Fruit fly (Drosophila melanogaster) whole organism, embryonic: ENCODE data around the gene Nf1.
A peak's percentile ranks its signal among the peaks of the same experiment; 100 is the strongest.

Source experiments
- Bdp1 ChIP-seq: fragments of 200-800 bp; sonication (Bioruptor generic); optimal IDR thresholded peaks from 3 replicates; lab custom pipeline; 2016; ENCODE audit warnings: missing biosample characterization, missing genetic modification characterization
- Bgb ChIP-seq: fragments of 200-800 bp; sonication (Bioruptor generic); IDR thresholded peaks from 2 replicates; pipeline ENCODE4 v1.3.6; 2022; ENCODE audit warnings: missing biosample characterization, missing genetic modification characterization; ENCODE audit not compliant: partially characterized antibody
- CG10462 ChIP-seq: fragments of 200-800 bp; sonication (Bioruptor generic); optimal IDR thresholded peaks from 2 replicates; lab custom pipeline; 2016; ENCODE audit warnings: missing biosample characterization, missing genetic modification characterization
- CG14860 ChIP-seq: fragments of 200-800 bp; sonication (Bioruptor generic); IDR thresholded peaks from 3 replicates; pipeline ENCODE4 v1.3.6; 2022; ENCODE audit warnings: missing biosample characterization, missing genetic modification characterization; ENCODE audit not compliant: partially characterized antibody
- CG15479 ChIP-seq: fragments of 200-800 bp; sonication (Bioruptor generic); optimal IDR thresholded peaks from 3 replicates; lab custom pipeline; 2019; ENCODE audit warnings: missing biosample characterization, mild to moderate bottlenecking, missing genetic modification characterization, moderate library complexity
- CG1602 ChIP-seq: fragments of 200-800 bp; sonication (Bioruptor generic); optimal IDR thresholded peaks from 3 replicates; lab custom pipeline; 2016; ENCODE audit warnings: missing biosample characterization, missing genetic modification characterization
- CG16815 ChIP-seq: fragments of 200-800 bp; sonication (Bioruptor generic); optimal IDR thresholded peaks from 3 replicates; lab custom pipeline; 2017; ENCODE audit warnings: missing biosample characterization, mild to moderate bottlenecking, missing genetic modification characterization
- CG17328 ChIP-seq: fragments of 200-800 bp; sonication (Bioruptor generic); IDR thresholded peaks from 2 replicates; pipeline ENCODE4 v1.3.6; 2022; ENCODE audit warnings: missing biosample characterization, missing genetic modification characterization
- CG1832 ChIP-seq: fragments of 200-800 bp; sonication (Bioruptor generic); optimal IDR thresholded peaks from 2 replicates; lab custom pipeline; 2017; ENCODE audit warnings: missing biosample characterization, mild to moderate bottlenecking, missing genetic modification characterization, inconsistent platforms
- CG18619 ChIP-seq: fragments of 200-800 bp; sonication (Bioruptor generic); optimal IDR thresholded peaks from 3 replicates; lab custom pipeline; 2017; ENCODE audit warnings: missing biosample characterization, mild to moderate bottlenecking, missing genetic modification characterization
- CG5180 ChIP-seq: fragments of 200-800 bp; sonication (Bioruptor generic); optimal IDR thresholded peaks from 3 replicates; lab custom pipeline; 2017; ENCODE audit warnings: missing biosample characterization, missing genetic modification characterization, mild to moderate bottlenecking, moderate library complexity, missing genetic modification reagents
- CG6765 ChIP-seq: fragments of 200-800 bp; sonication (Bioruptor generic); optimal IDR thresholded peaks from 3 replicates; lab custom pipeline; 2017; ENCODE audit warnings: missing biosample characterization, mild to moderate bottlenecking, missing genetic modification characterization
- CG7271 ChIP-seq: fragments of 200-800 bp; sonication (Bioruptor generic); optimal IDR thresholded peaks from 2 replicates; lab custom pipeline; 2018; ENCODE audit warnings: missing biosample characterization, mild to moderate bottlenecking, missing genetic modification characterization, moderate library complexity
- CG7372 ChIP-seq: fragments of 200-800 bp; sonication (Bioruptor generic); IDR thresholded peaks from 2 replicates; pipeline ENCODE4 v1.3.6; 2022; ENCODE audit warnings: missing biosample characterization, missing genetic modification characterization
- CG7745 ChIP-seq: fragments of 200-800 bp; sonication (Bioruptor generic); optimal IDR thresholded peaks from 2 replicates; lab custom pipeline; 2018; ENCODE audit warnings: missing biosample characterization, mild to moderate bottlenecking, missing genetic modification characterization, moderate library complexity
- CkIIα-i1 ChIP-seq: fragments of 200-800 bp; sonication (Bioruptor generic); IDR thresholded peaks from 2 replicates; pipeline ENCODE4 v1.3.6; 2022; ENCODE audit warnings: missing biosample characterization, missing genetic modification characterization
- E2f2 ChIP-seq: fragments of 200-800 bp; sonication (Bioruptor generic); IDR thresholded peaks from 2 replicates; pipeline ENCODE4 v1.3.6; 2022; ENCODE audit warnings: missing biosample characterization, missing genetic modification characterization
- HHEX ChIP-seq: fragments of 200-800 bp; sonication (Bioruptor generic); optimal IDR thresholded peaks from 3 replicates; lab custom pipeline; 2017; ENCODE audit warnings: missing biosample characterization, mild to moderate bottlenecking, missing genetic modification characterization, missing genetic modification reagents
- HLH4C ChIP-seq: fragments of 200-800 bp; sonication (Bioruptor generic); IDR thresholded peaks from 3 replicates; pipeline ENCODE4 v1.3.6; 2022; ENCODE audit warnings: missing biosample characterization, missing genetic modification characterization; ENCODE audit not compliant: partially characterized antibody
- Hr39 ChIP-seq: fragments of >200 bp; optimal IDR thresholded peaks from 2 replicates; lab custom pipeline; 2017
- Jarid2 ChIP-seq: fragments of 200-800 bp; sonication (Bioruptor generic); optimal IDR thresholded peaks from 3 replicates; lab custom pipeline; 2017; ENCODE audit warnings: mild to moderate bottlenecking, missing biosample characterization, missing genetic modification reagents, missing genetic modification characterization
- Lhr ChIP-seq: fragments of 200-800 bp; sonication (Bioruptor generic); optimal IDR thresholded peaks from 3 replicates; lab custom pipeline; 2017; ENCODE audit warnings: mild to moderate bottlenecking, missing biosample characterization, missing genetic modification reagents, missing genetic modification characterization
- Mad ChIP-seq: fragments of 200-800 bp; sonication (Bioruptor generic); optimal IDR thresholded peaks from 2 replicates; lab custom pipeline; 2016; ENCODE audit warnings: missing biosample characterization, missing genetic modification characterization
- Myb ChIP-seq: fragments of 200-800 bp; sonication (Bioruptor generic); optimal IDR thresholded peaks from 2 replicates; lab custom pipeline; 2016; ENCODE audit warnings: missing biosample characterization, missing genetic modification characterization
- Rx ChIP-seq: fragments of 200-800 bp; sonication (Bioruptor generic); IDR thresholded peaks from 2 replicates; pipeline ENCODE4 v1.3.6; 2022; ENCODE audit warnings: missing biosample characterization, missing genetic modification characterization
- Sry-δ ChIP-seq: fragments of 200-800 bp; sonication (Bioruptor generic); optimal IDR thresholded peaks from 2 replicates; lab custom pipeline; 2016; ENCODE audit warnings: missing biosample characterization, missing genetic modification characterization
- Xrp1 ChIP-seq: fragments of 200-800 bp; sonication (Bioruptor generic); IDR thresholded peaks from 2 replicates; pipeline ENCODE4 v1.3.6; 2022; ENCODE audit warnings: missing biosample characterization, missing genetic modification characterization
- caup ChIP-seq: fragments of 200-800 bp; sonication (Bioruptor generic); optimal IDR thresholded peaks from 3 replicates; lab custom pipeline; 2017; ENCODE audit warnings: missing biosample characterization, mild to moderate bottlenecking, missing genetic modification characterization, moderate library complexity; ENCODE audit not compliant: severe bottlenecking
- chn ChIP-seq: fragments of 200-800 bp; sonication (Bioruptor generic); optimal IDR thresholded peaks from 2 replicates; lab custom pipeline; 2016; ENCODE audit warnings: missing biosample characterization, missing genetic modification characterization
- corto ChIP-seq: fragments of 200-800 bp; sonication (Bioruptor generic); optimal IDR thresholded peaks from 2 replicates; lab custom pipeline; 2016; ENCODE audit warnings: missing biosample characterization, mild to moderate bottlenecking, missing genetic modification characterization, moderate library complexity
- eyg ChIP-seq: fragments of 200-800 bp; sonication (Bioruptor generic); optimal IDR thresholded peaks from 3 replicates; lab custom pipeline; 2016; ENCODE audit warnings: missing biosample characterization, missing genetic modification characterization
- ham ChIP-seq: fragments of 200-800 bp; sonication (Bioruptor generic); IDR thresholded peaks from 2 replicates; pipeline ENCODE4 v1.3.6; 2022; ENCODE audit warnings: missing biosample characterization, missing genetic modification characterization
- her ChIP-seq: fragments of 200-800 bp; sonication (Bioruptor generic); optimal IDR thresholded peaks from 2 replicates; lab custom pipeline; 2016; ENCODE audit warnings: missing biosample characterization, missing genetic modification characterization
- insv ChIP-seq, 2 experiments: fragments of 200-800 bp; sonication (Bioruptor generic); optimal IDR thresholded peaks; 3 replicates each; lab custom pipeline; 2016 to 2018; ENCODE audit warnings: missing biosample characterization in 2 of 2, missing genetic modification characterization in 2 of 2
- lmd ChIP-seq: fragments of 200-800 bp; sonication (Bioruptor generic); IDR thresholded peaks from 2 replicates; pipeline ENCODE4 v1.3.6; 2022; ENCODE audit warnings: missing biosample characterization, missing genetic modification characterization
- lola ChIP-seq, 3 experiments: fragments of >200 bp in 2 of 3; fragments of 200-800 bp in 1 of 3; sonication (Bioruptor generic) in 1 of 3; optimal IDR thresholded peaks; 2 replicates each; lab custom pipeline; 2017 to 2019; ENCODE audit warnings: missing biosample characterization in 3 of 3, missing genetic modification characterization in 3 of 3, mild to moderate bottlenecking in 1 of 3, moderate library complexity in 1 of 3
- pb ChIP-seq: fragments of 200-800 bp; sonication (Bioruptor generic); optimal IDR thresholded peaks from 3 replicates; lab custom pipeline; 2016; ENCODE audit warnings: missing biosample characterization, missing genetic modification characterization
- prd ChIP-seq, 3 experiments: fragments of >200 bp in 2 of 3; fragments of 200-800 bp in 1 of 3; sonication (Bioruptor generic) in 1 of 3; optimal IDR thresholded peaks in 2 of 3; IDR thresholded peaks in 1 of 3; 2 replicates in 2 of 3; 3 replicates in 1 of 3; pipeline versions ENCODE4 v1.3.6 to Lab custom; 2017 to 2022; ENCODE audit warnings: missing biosample characterization in 1 of 3, missing genetic modification characterization in 1 of 3
- run ChIP-seq: fragments of 200-800 bp; sonication (Bioruptor generic); optimal IDR thresholded peaks from 3 replicates; lab custom pipeline; 2018; ENCODE audit warnings: missing biosample characterization, mild to moderate bottlenecking, missing genetic modification characterization
- sd ChIP-seq: fragments of 200-800 bp; sonication (Bioruptor generic); optimal IDR thresholded peaks from 3 replicates; lab custom pipeline; 2018; ENCODE audit warnings: missing biosample characterization, mild to moderate bottlenecking, missing genetic modification characterization, moderate library complexity
- sim ChIP-seq: fragments of 200-800 bp; sonication (Bioruptor generic); IDR thresholded peaks from 2 replicates; pipeline ENCODE4 v1.3.6; 2022; ENCODE audit warnings: missing biosample characterization, missing genetic modification characterization
- ssp ChIP-seq: fragments of 200-800 bp; sonication (Bioruptor generic); IDR thresholded peaks from 2 replicates; pipeline ENCODE4 v1.3.6; 2022; ENCODE audit warnings: missing biosample characterization, missing genetic modification characterization
- stc ChIP-seq: fragments of 200-800 bp; sonication (Bioruptor generic); IDR thresholded peaks from 2 replicates; pipeline ENCODE4 v1.3.6; 2022; ENCODE audit warnings: missing biosample characterization, missing genetic modification characterization
- stwl ChIP-seq: fragments of 200-800 bp; sonication (Bioruptor generic); optimal IDR thresholded peaks from 3 replicates; lab custom pipeline; 2018; ENCODE audit warnings: missing biosample characterization, mild to moderate bottlenecking, missing genetic modification characterization, moderate library complexity
- sug ChIP-seq: fragments of 200-800 bp; optimal IDR thresholded peaks from 2 replicates; lab custom pipeline; 2019; ENCODE audit warnings: missing biosample characterization, mild to moderate bottlenecking, missing genetic modification characterization, moderate library complexity
- twi ChIP-seq: fragments of 200-800 bp; optimal IDR thresholded peaks from 2 replicates; lab custom pipeline; 2019; ENCODE audit warnings: missing biosample characterization, mild to moderate bottlenecking, missing genetic modification characterization, moderate library complexity
- vvl ChIP-seq: fragments of 200-800 bp; sonication (Bioruptor generic); IDR thresholded peaks from 2 replicates; pipeline ENCODE4 v1.3.6; 2022; ENCODE audit warnings: missing biosample characterization, missing genetic modification characterization

The Nf1 gene

DNA sequence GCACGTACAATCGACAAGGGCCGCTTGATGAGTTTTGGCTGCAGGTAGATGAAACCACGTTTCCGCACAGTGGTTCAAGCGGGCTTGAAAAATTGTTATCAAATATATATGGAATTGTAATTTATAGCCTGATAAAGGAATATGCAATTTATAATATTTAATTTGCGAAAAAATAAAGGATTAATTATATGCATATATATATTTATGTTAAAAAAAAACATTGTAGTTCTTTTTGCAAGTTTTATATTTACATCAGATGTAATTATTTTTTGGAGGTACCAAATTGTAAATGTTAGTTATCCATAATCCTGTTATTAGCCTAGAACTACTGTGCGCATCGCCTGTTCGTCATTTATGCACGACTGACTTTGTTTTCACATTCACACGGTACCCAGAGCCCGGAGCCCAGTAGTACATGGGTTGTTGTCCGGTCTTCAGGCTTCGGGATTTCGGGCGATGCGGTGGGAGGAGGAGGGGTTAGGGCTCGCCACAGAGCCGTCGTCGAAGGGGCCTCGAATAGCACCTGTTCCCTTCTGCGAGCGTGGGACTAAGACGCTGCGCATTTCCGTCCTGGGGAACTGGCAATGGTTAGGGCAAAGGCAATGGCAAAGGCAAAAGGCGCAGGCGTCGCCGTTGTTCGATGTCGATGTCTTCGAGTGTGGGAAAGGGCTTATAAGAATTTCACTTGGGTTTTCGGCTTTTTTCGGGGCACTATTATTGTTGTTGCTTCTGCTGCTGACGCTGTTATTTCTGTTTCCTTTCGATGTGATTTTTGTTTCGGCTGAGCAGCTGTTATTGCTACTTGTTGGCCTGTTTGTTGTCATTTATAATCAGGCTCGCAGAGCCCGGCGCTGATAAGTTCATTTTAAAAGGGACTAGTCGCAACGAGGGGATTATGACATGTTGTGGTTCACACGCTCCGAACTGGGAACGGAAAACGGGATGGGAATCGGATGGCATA, 35.2 kb downstream of the Nf1 start (continued):
- peak; percentile 47 for TF ChIP-seq CG5180 (GFP tag; lab: Kevin White, UChicago)
- peak; percentile 65; the same call in 1 of the 2 replicates for TF ChIP-seq lmd (GFP tag; lab: Robert Waterston, UW)
- TF ChIP-seq CG7372 (GFP tag; lab: Robert Waterston, UW) = peak; percentile 31; the same call in 1 of the 2 replicates
- TF ChIP-seq prd (optimal IDR thresholded peaks at IDR 0.05; lab: Kevin White, UChicago) = no peak
- TF ChIP-seq prd (GFP tag; IDR thresholded peaks at IDR 0.05; lab: Robert Waterston, UW) = peak; percentile 85
- no peak for TF ChIP-seq Myb (GFP tag; lab: Kevin White, UChicago)
- TF ChIP-seq CG10462 = peak; percentile 72
- TF ChIP-seq her (GFP tag; lab: Kevin White, UChicago) = no peak
- peak; percentile 19 for TF ChIP-seq caup (GFP tag; lab: Kevin White, UChicago)
- no peak for TF ChIP-seq Jarid2 (GFP tag; lab: Kevin White, UChicago)
- no peak for TF ChIP-seq ham
- peak; percentile 82 for TF ChIP-seq CG17328 (GFP tag; lab: Robert Waterston, UW)
- no peak for TF ChIP-seq CG1832 (GFP tag; lab: Kevin White, UChicago)
- peak in 1 of 2 experiments; percentile 81 for TF ChIP-seq insv (GFP tag; optimal IDR thresholded peaks at IDR 0.05; lab: Kevin White, UChicago)
- peak in 1 of 3 experiments; percentile 99 for TF ChIP-seq lola (GFP tag; optimal IDR thresholded peaks at IDR 0.05; lab: Kevin White, UChicago)
- TF ChIP-seq stwl (tag; lab: Kevin White, UChicago) = peak; percentile 62
- no peak; the same call in 1 of the 2 replicates for TF ChIP-seq Rx (GFP tag; lab: Robert Waterston, UW)
- TF ChIP-seq CG18619 = peak; percentile 73
- TF ChIP-seq CG14860 (GFP tag; lab: Robert Waterston, UW) = no peak
- TF ChIP-seq CkIIα-i1 (GFP tag; lab: Robert Waterston, UW) = no peak
- TF ChIP-seq CG15479 (GFP tag; lab: Kevin White, UChicago) = peak; percentile 62
- peak; percentile 43 for TF ChIP-seq run
- peak; percentile 76 for TF ChIP-seq stc (GFP tag; lab: Robert Waterston, UW)
- TF ChIP-seq Bgb (GFP tag; lab: Robert Waterston, UW) = no peak
- peak; percentile 66 for TF ChIP-seq corto (GFP tag; lab: Kevin White, UChicago)
- peak; percentile 59 for TF ChIP-seq HHEX
- peak; percentile 79 for TF ChIP-seq Lhr (GFP tag; lab: Kevin White, UChicago)
- TF ChIP-seq CG6765 (GFP tag; lab: Kevin White, UChicago) = no peak
- TF ChIP-seq CG7271 (tag; lab: Kevin White, UChicago) = peak; percentile 91
- TF ChIP-seq HLH4C (GFP tag; lab: Robert Waterston, UW) = no peak
- no peak for TF ChIP-seq Mad (GFP tag; lab: Kevin White, UChicago)
- TF ChIP-seq CG16815 = peak; percentile 91
- TF ChIP-seq Xrp1 (GFP tag; lab: Robert Waterston, UW) = peak; percentile 92
- peak; percentile 59 for TF ChIP-seq ssp
- TF ChIP-seq sim = peak; percentile 75
- peak; percentile 52 for TF ChIP-seq CG7745 (tag; lab: Kevin White, UChicago)
- 0 out of 2 replicates have a peak, but pooled peaks have one; percentile 78 for TF ChIP-seq vvl (GFP tag; lab: Robert Waterston, UW)
- TF ChIP-seq Hr39 = no peak
- no peak for TF ChIP-seq eyg (GFP tag; lab: Kevin White, UChicago)
- peak; percentile 82 for TF ChIP-seq CG1602 (GFP tag; lab: Kevin White, UChicago)
- no peak for TF ChIP-seq Sry-δ (GFP tag; lab: Kevin White, UChicago)
- TF ChIP-seq sug (tag; lab: Kevin White, UChicago) = no peak
- TF ChIP-seq sd (tag; lab: Kevin White, UChicago) = no peak
- TF ChIP-seq pb (GFP tag; lab: Kevin White, UChicago) = no peak
- peak; percentile 36; the same call in 1 of the 2 replicates for TF ChIP-seq E2f2 (GFP tag; lab: Robert Waterston, UW)
- TF ChIP-seq chn (GFP tag; lab: Kevin White, UChicago) = no peak
- TF ChIP-seq twi = peak; percentile 82
- no peak for TF ChIP-seq Bdp1 (GFP tag; lab: Kevin White, UChicago)
